Worm (Caenorhabditis elegans): Measurements from ENCODE around the gene C33F10.12.

DNA sequence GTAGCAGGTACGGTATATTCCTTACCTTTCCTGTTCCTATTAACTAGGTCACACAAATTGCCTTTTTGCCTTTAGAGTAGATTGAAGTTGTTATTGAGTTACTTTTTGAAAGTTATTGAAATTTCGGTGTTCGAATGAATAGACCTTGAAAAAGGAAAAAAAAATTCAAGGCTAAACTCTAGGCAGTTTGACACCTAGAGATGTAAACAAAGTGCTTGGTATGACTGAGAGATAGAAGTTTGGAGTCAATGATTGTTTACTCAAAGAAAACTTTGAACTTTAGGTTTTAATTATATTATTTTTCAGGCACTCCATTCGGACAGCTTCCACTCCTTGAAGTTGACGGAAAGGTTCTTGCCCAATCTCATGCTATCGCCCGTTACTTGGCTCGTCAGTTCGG lies 44.9 kb upstream of the C33F10.12 start:
- TF ChIP-seq nhr-23 (tag; optimal IDR thresholded peaks at IDR 0.05) (no peak), pha-4 (tag; optimal IDR thresholded peaks at IDR 0.05) (peak; percentile 68), ama-1 (optimal IDR thresholded peaks at IDR 0.05) (no peak), fkh-10 (GFP tag; optimal IDR thresholded peaks at IDR 0.05) (no peak), ztf-11 (tag; optimal IDR thresholded peaks at IDR 0.05) (no peak), zag-1 (tag; optimal IDR thresholded peaks at IDR 0.05) (no peak), nhr-76 (tag; optimal IDR thresholded peaks at IDR 0.05) (no peak), nhr-28 (tag; optimal IDR thresholded peaks at IDR 0.05) (no peak), elt-1 (tag; optimal IDR thresholded peaks at IDR 0.05) (no peak), ceh-28 (tag; optimal IDR thresholded peaks at IDR 0.05) (no peak), nfya-1 (tag; optimal IDR thresholded peaks at IDR 0.05; ENCODE audit: insufficient read depth) (no peak)
